Fruit fly (Drosophila melanogaster): ENCODE measurements around the gene kmr.
A peak's percentile ranks its signal among the peaks of the same experiment; 100 is the strongest.

The kmr gene

dm6 chr3R:13800430-13800848 lies 85.4 kb downstream of the kmr start:
- TF ChIP-seq gce (GFP tag; IDR thresholded peaks at IDR 0.05) (peak; percentile 93), CG4707 (GFP tag; optimal IDR thresholded peaks at IDR 0.05) (peak; percentile 78), fd3F (GFP tag; optimal IDR thresholded peaks at IDR 0.05) (peak; percentile 85), CG6654 (GFP tag; optimal IDR thresholded peaks at IDR 0.05) (peak; percentile 67), TFAM (GFP tag; optimal IDR thresholded peaks at IDR 0.05) (peak; percentile 23), bab2 (GFP tag; optimal IDR thresholded peaks at IDR 0.05) (peak; percentile 68), fru (optimal IDR thresholded peaks at IDR 0.05) (no peak), CG6175 (GFP tag; IDR thresholded peaks at IDR 0.05) (peak; percentile 84), HLH4C (GFP tag; IDR thresholded peaks at IDR 0.05; ENCODE audit: partially characterized antibody) (0 out of 3 replicates have a peak, but pooled peaks have one; percentile 12), CG12942 (GFP tag; optimal IDR thresholded peaks at IDR 0.05) (peak; percentile 74), sim (GFP tag; IDR thresholded peaks at IDR 0.05) (peak; percentile 87), trh (GFP tag; optimal IDR thresholded peaks at IDR 0.05) (peak; percentile 48), CG15073 (GFP tag; optimal IDR thresholded peaks at IDR 0.05) (peak; percentile 2), CG2116 (GFP tag; optimal IDR thresholded peaks at IDR 0.05) (peak; percentile 54), CHES-1-like (GFP tag; optimal IDR thresholded peaks at IDR 0.05) (peak; percentile 41), zen (tag; optimal IDR thresholded peaks at IDR 0.05) (peak; percentile 78), CG17328 (GFP tag; IDR thresholded peaks at IDR 0.05) (peak; percentile 94), ranshi (GFP tag; IDR thresholded peaks at IDR 0.05) (peak; percentile 94), Hsf (GFP tag; optimal IDR thresholded peaks at IDR 0.05) (peak; percentile 74), hth (optimal IDR thresholded peaks at IDR 0.05) (no peak), pita (GFP tag; optimal IDR thresholded peaks at IDR 0.05) (no peak), CG31441 (GFP tag; IDR thresholded peaks at IDR 0.05) (peak; percentile 83), Myb (GFP tag; optimal IDR thresholded peaks at IDR 0.05) (peak; percentile 35), CG8478 (optimal IDR thresholded peaks at IDR 0.05) (no peak), B-H1 (GFP tag; IDR thresholded peaks at IDR 0.05) (peak; percentile 91), CG6254 (GFP tag; optimal IDR thresholded peaks at IDR 0.05) (peak; percentile 88), ssp (GFP tag; IDR thresholded peaks at IDR 0.05) (peak; percentile 87), CG17359 (tag; optimal IDR thresholded peaks at IDR 0.05) (peak; percentile 91), Trl (optimal IDR thresholded peaks at IDR 0.05) (peak; percentile 26 to 38), Trl (GFP tag; optimal IDR thresholded peaks at IDR 0.05) (peak; percentile 63), Hmr (GFP tag; optimal IDR thresholded peaks at IDR 0.05) (peak; percentile 96), gfzf (GFP tag; optimal IDR thresholded peaks at IDR 0.05) (no peak), CoRest (tag; optimal IDR thresholded peaks at IDR 0.05) (peak; percentile 91), ATbp (GFP tag; optimal IDR thresholded peaks at IDR 0.05) (peak; percentile 91), Dek (tag; optimal IDR thresholded peaks at IDR 0.05) (peak; percentile 85), dpn (GFP tag; optimal IDR thresholded peaks at IDR 0.05) (peak; percentile 51 to 89), Lhr (GFP tag; optimal IDR thresholded peaks at IDR 0.05) (peak; percentile 50), H15 (GFP tag; IDR thresholded peaks at IDR 0.05) (peak; percentile 92), sens (GFP tag) (peak; percentile 95), en (GFP tag; optimal IDR thresholded peaks at IDR 0.05) (peak; percentile 21), Hey (tag; optimal IDR thresholded peaks at IDR 0.05) (no peak), Opbp (GFP tag; IDR thresholded peaks at IDR 0.05; ENCODE audit: partially characterized antibody) (0 out of 3 replicates have a peak, but pooled peaks have one; percentile 38), Fer1 (GFP tag; optimal IDR thresholded peaks at IDR 0.05) (peak; percentile 98), sob (GFP tag; IDR thresholded peaks at IDR 0.05) (peak; percentile 93), CG7357 (GFP tag; IDR thresholded peaks at IDR 0.05) (peak; percentile 80), NfI (GFP tag; optimal IDR thresholded peaks at IDR 0.05) (peak; percentile 90), CG2889 (GFP tag; IDR thresholded peaks at IDR 0.05) (peak; percentile 88), MTF-1 (GFP tag; optimal IDR thresholded peaks at IDR 0.05; ENCODE audit: borderline replicate concordance) (peak; percentile 67), toy (GFP tag; IDR thresholded peaks at IDR 0.05) (peak; percentile 84), scrt (GFP tag; optimal IDR thresholded peaks at IDR 0.05) (peak; percentile 85), cato (GFP tag; optimal IDR thresholded peaks at IDR 0.05; ENCODE audit: borderline replicate concordance) (peak; percentile 64), CG15479 (GFP tag; optimal IDR thresholded peaks at IDR 0.05) (no peak)
